Fruit fly (Drosophila melanogaster): ENCODE results near the gene rdgA.

The rdgA gene

DNA sequence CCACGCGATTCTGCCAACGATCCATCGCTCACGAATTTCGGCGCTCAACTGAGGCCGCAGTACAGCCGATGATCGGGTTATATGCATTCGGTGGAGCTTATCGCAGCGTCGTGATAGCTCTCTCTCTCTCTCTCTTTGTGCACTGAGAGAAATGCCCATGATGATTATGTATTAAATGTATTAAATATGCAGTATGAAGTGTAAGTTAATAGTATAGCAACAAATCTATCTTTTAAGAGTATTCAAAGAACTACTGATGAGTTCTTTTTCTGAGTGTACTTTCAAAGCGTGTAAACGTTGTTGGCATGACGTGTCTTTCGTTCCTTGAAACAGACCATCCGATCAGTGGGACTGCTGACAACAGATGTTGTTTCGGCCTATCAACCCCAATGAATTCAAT is 67.3 kb downstream of the rdgA start, which contains the start of gene CG10962 (continued):
- TF ChIP-seq Sox102F (GFP tag; optimal IDR thresholded peaks at IDR 0.05) (peak; percentile 70), Dbx (GFP tag; IDR thresholded peaks at IDR 0.05) (peak; percentile 81), Fer2 (tag; optimal IDR thresholded peaks at IDR 0.05) (peak; percentile 38), tin (GFP tag; optimal IDR thresholded peaks at IDR 0.05) (peak; percentile 31), CG6683 (GFP tag; optimal IDR thresholded peaks at IDR 0.05) (no peak), disco-r (GFP tag; optimal IDR thresholded peaks at IDR 0.05) (no peak), prd (optimal IDR thresholded peaks at IDR 0.05) (no peak), prd (GFP tag; IDR thresholded peaks at IDR 0.05) (peak; percentile 67), Blimp-1 (GFP tag; optimal IDR thresholded peaks at IDR 0.05) (no peak), Dad (GFP tag; optimal IDR thresholded peaks at IDR 0.05) (peak; percentile 54), CG10267 (tag; optimal IDR thresholded peaks at IDR 0.05) (peak; percentile 34), corto (GFP tag; optimal IDR thresholded peaks at IDR 0.05) (peak; percentile 83), CG4404 (GFP tag; IDR thresholded peaks at IDR 0.05) (no peak), CG16779 (GFP tag; IDR thresholded peaks at IDR 0.05) (no peak), CG17361 (GFP tag; IDR thresholded peaks at IDR 0.05) (0 out of 3 replicates have a peak, but pooled peaks have one; percentile 45), ro (GFP tag; IDR thresholded peaks at IDR 0.05) (no peak), Atf-2 (GFP tag; optimal IDR thresholded peaks at IDR 0.05) (no peak), Hmr (GFP tag; optimal IDR thresholded peaks at IDR 0.05) (peak; percentile 60), CG15011 (GFP tag; optimal IDR thresholded peaks at IDR 0.05) (peak; percentile 15), CG17359 (tag; optimal IDR thresholded peaks at IDR 0.05) (peak; percentile 69), pnt (GFP tag; optimal IDR thresholded peaks at IDR 0.05) (peak; percentile 44), CG6175 (GFP tag; IDR thresholded peaks at IDR 0.05) (no peak), cad (GFP tag; optimal IDR thresholded peaks at IDR 0.05) (no peak), CG33557 (GFP tag; optimal IDR thresholded peaks at IDR 0.05) (no peak), fru (optimal IDR thresholded peaks at IDR 0.05) (no peak), Sox100B (GFP tag; optimal IDR thresholded peaks at IDR 0.05) (peak; percentile 22), zfh2 (GFP tag; optimal IDR thresholded peaks at IDR 0.05) (peak; percentile 62), Bteb2 (GFP tag; optimal IDR thresholded peaks at IDR 0.05) (peak; percentile 17), pita (GFP tag; optimal IDR thresholded peaks at IDR 0.05) (no peak), Fer3 (tag; optimal IDR thresholded peaks at IDR 0.05) (peak; percentile 68), gsb-n (tag; optimal IDR thresholded peaks at IDR 0.05) (peak; percentile 5), CG2199 (GFP tag; IDR thresholded peaks at IDR 0.05) (no peak), lmd (GFP tag; IDR thresholded peaks at IDR 0.05) (peak; percentile 68), CG9437 (GFP tag; optimal IDR thresholded peaks at IDR 0.05) (peak; percentile 5), jigr1 (GFP tag; IDR thresholded peaks at IDR 0.05) (0 out of 3 replicates have a peak, but pooled peaks have one; percentile 29), CG5180 (GFP tag; optimal IDR thresholded peaks at IDR 0.05) (peak; percentile 2), CG17385 (GFP tag; optimal IDR thresholded peaks at IDR 0.05) (peak; percentile 60), CG10979 (tag; optimal IDR thresholded peaks at IDR 0.05) (no peak), salm (tag; optimal IDR thresholded peaks at IDR 0.05) (no peak), Jarid2 (GFP tag; optimal IDR thresholded peaks at IDR 0.05) (peak; percentile 42), CG9876 (GFP tag; optimal IDR thresholded peaks at IDR 0.05) (no peak), CG13624 (GFP tag; optimal IDR thresholded peaks at IDR 0.05) (peak; percentile 64), Hr78 (GFP tag; optimal IDR thresholded peaks at IDR 0.05) (peak in 1 of 2 experiments; percentile 31), Chrac-16 (GFP tag; optimal IDR thresholded peaks at IDR 0.05) (peak; percentile 56), CG7987 (GFP tag; optimal IDR thresholded peaks at IDR 0.05) (no peak), CHES-1-like (GFP tag; optimal IDR thresholded peaks at IDR 0.05) (no peak), toy (GFP tag; IDR thresholded peaks at IDR 0.05) (no peak), ATbp (GFP tag; optimal IDR thresholded peaks at IDR 0.05) (peak; percentile 57), Elba2 (GFP tag; optimal IDR thresholded peaks at IDR 0.05) (no peak), kay (GFP tag; optimal IDR thresholded peaks at IDR 0.05) (peak; percentile 73), cato (GFP tag; optimal IDR thresholded peaks at IDR 0.05; ENCODE audit: borderline replicate concordance) (peak; percentile 1), rib (GFP tag; IDR thresholded peaks at IDR 0.05) (no peak)

Data from whole organism, embryonic.